Worm (Caenorhabditis elegans) whole organism, midembryonic: Measurements from ENCODE around the gene sulp-4.

Source experiments
- T22C8.4 ChIP-seq: fragments of 200-800 bp; sonication (Bioruptor generic); IDR thresholded peaks from 2 replicates; pipeline ENCODE4 v1.3.6; 2022; ENCODE audit warnings: missing genetic modification characterization, missing compliant biosample characterization
- cog-1 ChIP-seq: sonication (generic microtip); optimal IDR thresholded peaks from 2 replicates; lab custom pipeline; 2016; ENCODE audit warnings: missing genetic modification characterization, missing compliant biosample characterization
- flt-1 ChIP-seq: fragments of 200-800 bp; sonication (Bioruptor generic); IDR thresholded peaks from 2 replicates; pipeline ENCODE4 v1.3.6; 2022; ENCODE audit warnings: missing genetic modification characterization, missing compliant biosample characterization
- klf-2 ChIP-seq: fragments of 200-800 bp; sonication (Bioruptor generic); conservative IDR thresholded peaks from 2 replicates; pipeline ENCODE4 v1.3.6; 2022; ENCODE audit warnings: missing genetic modification reagents, missing genetic modification characterization, missing compliant biosample characterization
- med-1 ChIP-seq: sonication (generic microtip); optimal IDR thresholded peaks from 2 replicates; lab custom pipeline; 2017; ENCODE audit warnings: missing genetic modification characterization, mild to moderate bottlenecking, missing compliant biosample characterization, antibody characterized with exemption, missing genetic modification reagents; ENCODE audit not compliant: insufficient read depth
- ref-1 ChIP-seq: fragments of 200-800 bp; sonication (Bioruptor generic); conservative IDR thresholded peaks from 2 replicates; pipeline ENCODE4 v1.3.6; 2022; ENCODE audit warnings: missing genetic modification reagents, missing genetic modification characterization, missing compliant biosample characterization
- ztf-23 ChIP-seq: fragments of 200-800 bp; sonication (Bioruptor generic); IDR thresholded peaks from 2 replicates; pipeline ENCODE4 v1.3.6; 2022; ENCODE audit warnings: missing genetic modification reagents, missing genetic modification characterization, missing compliant biosample characterization
- ztf-29 ChIP-seq: fragments of 200-800 bp; sonication (Bioruptor generic); IDR thresholded peaks from 2 replicates; pipeline ENCODE4 v1.3.6; 2022; ENCODE audit warnings: missing genetic modification reagents, missing genetic modification characterization, missing compliant biosample characterization

ce11 chrV:11860375-11860774 lies 14.8 kb upstream of the sulp-4 start, which contains the start of gene R13H4.5:
- TF ChIP-seq T22C8.4 (GFP tag; lab: Robert Waterston, UW) (no peak), ztf-29 (no peak), flt-1 (GFP tag; lab: Robert Waterston, UW) (no peak), ref-1 (no peak), klf-2 (no peak), cog-1 (tag; lab: Kevin White, UChicago) (no peak), med-1 (no peak), ztf-23 (GFP tag; lab: Robert Waterston, UW) (no peak)
